Fruit fly (Drosophila melanogaster): ENCODE results near the gene PolZ2.

The PolZ2 gene

dm6 chr3R:5587863-5588519, 682 bp upstream of the PolZ2 start, which contains the start of gene CG2926 (continued):
- TF ChIP-seq ssp (GFP tag; IDR thresholded peaks at IDR 0.05) (peak; percentile 56), CG12155 (GFP tag; optimal IDR thresholded peaks at IDR 0.05) (peak; percentile 66), CG12104 (GFP tag; optimal IDR thresholded peaks at IDR 0.05) (no peak), Atf6 (GFP tag; IDR thresholded peaks at IDR 0.05) (peak; percentile 58), ara (GFP tag; IDR thresholded peaks at IDR 0.05) (no peak), CG14014 (GFP tag; IDR thresholded peaks at IDR 0.05) (peak; percentile 43; the same call in 1 of the 2 replicates), CG8478 (optimal IDR thresholded peaks at IDR 0.05) (no peak), h (optimal IDR thresholded peaks at IDR 0.05) (no peak), CG15601 (tag; optimal IDR thresholded peaks at IDR 0.05) (no peak), stc (GFP tag; IDR thresholded peaks at IDR 0.05) (0 out of 2 replicates have a peak, but pooled peaks have one; percentile 9), Doc2 (GFP tag; IDR thresholded peaks at IDR 0.05) (no peak), zen (tag; optimal IDR thresholded peaks at IDR 0.05) (no peak), CG7839 (tag; optimal IDR thresholded peaks at IDR 0.05) (no peak), onecut (GFP tag; IDR thresholded peaks at IDR 0.05) (peak; percentile 47), dimm (GFP tag; IDR thresholded peaks at IDR 0.05) (no peak), insv (GFP tag; optimal IDR thresholded peaks at IDR 0.05) (peak in 1 of 2 experiments; percentile 48), Dad (GFP tag; optimal IDR thresholded peaks at IDR 0.05) (no peak), CG9876 (GFP tag; optimal IDR thresholded peaks at IDR 0.05) (peak; percentile 53), CG7357 (GFP tag; IDR thresholded peaks at IDR 0.05) (no peak), Ravus (GFP tag; IDR thresholded peaks at IDR 0.05) (no peak), gfzf (GFP tag; optimal IDR thresholded peaks at IDR 0.05) (peak; percentile 26), Xrp1 (GFP tag; IDR thresholded peaks at IDR 0.05) (0 out of 2 replicates have a peak, but pooled peaks have one; percentile 15), MESR4 (GFP tag; optimal IDR thresholded peaks at IDR 0.05) (peak; percentile 94), pan (optimal IDR thresholded peaks at IDR 0.05) (no peak), pan (GFP tag; optimal IDR thresholded peaks at IDR 0.05 in 1 of 2, IDR thresholded peaks at IDR 0.05 in 1 of 2) (peak in 1 of 2 experiments; percentile 16), Abd-B (GFP tag; optimal IDR thresholded peaks at IDR 0.05) (no peak), hth (optimal IDR thresholded peaks at IDR 0.05) (no peak), tup (GFP tag; optimal IDR thresholded peaks at IDR 0.05) (no peak), Scr (GFP tag; IDR thresholded peaks at IDR 0.05; ENCODE audit: partially characterized antibody) (peak; percentile 89), gem (tag; optimal IDR thresholded peaks at IDR 0.05) (no peak), Lim3 (GFP tag; IDR thresholded peaks at IDR 0.05) (no peak), Antp (GFP tag; optimal IDR thresholded peaks at IDR 0.05) (peak; percentile 16), Hmr (GFP tag; optimal IDR thresholded peaks at IDR 0.05) (no peak), CG7963 (GFP tag; IDR thresholded peaks at IDR 0.05; ENCODE audit: partially characterized antibody) (peak; percentile 88), Gug (GFP tag; IDR thresholded peaks at IDR 0.05) (peak; percentile 75; the same call in 2 of the 4 replicates), Nf-YB (GFP tag; optimal IDR thresholded peaks at IDR 0.05) (no peak), Mad (GFP tag; optimal IDR thresholded peaks at IDR 0.05) (peak; percentile 47), ttk (GFP tag; IDR thresholded peaks at IDR 0.05) (0 out of 2 replicates have a peak, but pooled peaks have one; percentile 5), D (optimal IDR thresholded peaks at IDR 0.05) (no peak), D (GFP tag; optimal IDR thresholded peaks at IDR 0.05) (no peak), sc (optimal IDR thresholded peaks at IDR 0.05) (no peak), sc (GFP tag; optimal IDR thresholded peaks at IDR 0.05) (no peak), CG2875 (GFP tag; optimal IDR thresholded peaks at IDR 0.05) (no peak), HLH54F (GFP tag; optimal IDR thresholded peaks at IDR 0.05) (peak; percentile 46), CG4854 (GFP tag; optimal IDR thresholded peaks at IDR 0.05) (no peak), gsb-n (tag; optimal IDR thresholded peaks at IDR 0.05) (no peak), CG4282 (GFP tag; optimal IDR thresholded peaks at IDR 0.05) (peak; percentile 15), CG14965 (GFP tag; optimal IDR thresholded peaks at IDR 0.05; ENCODE audit: borderline replicate concordance) (no peak), slbo (GFP tag; IDR thresholded peaks at IDR 0.05) (peak; percentile 72), Kr (GFP tag; optimal IDR thresholded peaks at IDR 0.05) (no peak), emc (GFP tag; optimal IDR thresholded peaks at IDR 0.05) (peak; percentile 13), Neu2 (GFP tag; optimal IDR thresholded peaks at IDR 0.05; ENCODE audit: borderline replicate concordance) (no peak)

Measured in whole organism, embryonic.